Fruit fly (Drosophila melanogaster) whole organism, wandering third instar larva: ENCODE data around the gene TwdlY.

Source experiments
- CG9705 ChIP-seq: fragments of 200-800 bp; sonication (Bioruptor generic); optimal IDR thresholded peaks from 2 replicates; lab custom pipeline; 2018; ENCODE audit warnings: missing biosample characterization, mild to moderate bottlenecking, missing genetic modification characterization
- Dfd ChIP-seq: fragments of >200 bp; optimal IDR thresholded peaks from 2 replicates; lab custom pipeline; 2017; ENCODE audit warnings: missing biosample characterization, missing genetic modification characterization
- HLH106 ChIP-seq: fragments of 200-800 bp; optimal IDR thresholded peaks from 3 replicates; lab custom pipeline; 2019; ENCODE audit warnings: missing biosample characterization, mild to moderate bottlenecking, missing genetic modification characterization, moderate library complexity
- Hr83 ChIP-seq: fragments of 200-300 bp; sonication (Bioruptor generic); optimal IDR thresholded peaks from 2 replicates; lab custom pipeline; 2016; ENCODE audit warnings: missing biosample characterization, mild to moderate bottlenecking, missing genetic modification characterization, moderate library complexity; ENCODE audit not compliant: poor library complexity, severe bottlenecking
- Mio ChIP-seq: sonication (Bioruptor generic); optimal IDR thresholded peaks from 2 replicates; lab custom pipeline; 2016; ENCODE audit warnings: missing biosample characterization, missing genetic modification characterization
- br ChIP-seq: fragments of 200-800 bp; sonication (Bioruptor generic); optimal IDR thresholded peaks from 2 replicates; lab custom pipeline; 2016; ENCODE audit warnings: missing biosample characterization, missing genetic modification characterization
- brk ChIP-seq: fragments of 200-800 bp; sonication (Bioruptor generic); optimal IDR thresholded peaks from 2 replicates; lab custom pipeline; 2016; ENCODE audit warnings: missing biosample characterization, mild to moderate bottlenecking, missing genetic modification characterization
- dl ChIP-seq, 2 experiments: fragments of 175-275, 200-275 bp in 1 of 2; fragments of 200-275 bp in 1 of 2; sonication (Bioruptor generic); optimal IDR thresholded peaks; lab custom pipeline; 2018; ENCODE audit warnings: mild to moderate bottlenecking in 2 of 2, missing biosample characterization in 2 of 2, missing genetic modification characterization in 2 of 2, moderate library complexity in 2 of 2; ENCODE audit not compliant: partially characterized antibody in 2 of 2, insufficient read depth in 1 of 2
- dsf ChIP-seq: sonication (Bioruptor generic); optimal IDR thresholded peaks from 2 replicates; lab custom pipeline; 2016; ENCODE audit warnings: missing biosample characterization, missing genetic modification characterization, borderline replicate concordance
- lola ChIP-seq: fragments of >200 bp; optimal IDR thresholded peaks from 2 replicates; lab custom pipeline; 2017; ENCODE audit warnings: missing biosample characterization, missing genetic modification characterization
- pan ChIP-seq: fragments of >200 bp; optimal IDR thresholded peaks from 2 replicates; lab custom pipeline; 2017
- psq ChIP-seq: fragments of 200-800 bp; sonication (Bioruptor generic); optimal IDR thresholded peaks from 3 replicates; lab custom pipeline; 2017; ENCODE audit warnings: missing biosample characterization, mild to moderate bottlenecking, missing genetic modification characterization, moderate library complexity
- sage ChIP-seq: fragments of 200-800 bp; sonication (Bioruptor generic); optimal IDR thresholded peaks from 2 replicates; lab custom pipeline; 2016; ENCODE audit warnings: missing biosample characterization, mild to moderate bottlenecking, missing genetic modification characterization
- usp ChIP-seq: fragments of >200 bp; optimal IDR thresholded peaks from 2 replicates; lab custom pipeline; 2017; ENCODE audit warnings: missing biosample characterization, missing genetic modification characterization

DNA sequence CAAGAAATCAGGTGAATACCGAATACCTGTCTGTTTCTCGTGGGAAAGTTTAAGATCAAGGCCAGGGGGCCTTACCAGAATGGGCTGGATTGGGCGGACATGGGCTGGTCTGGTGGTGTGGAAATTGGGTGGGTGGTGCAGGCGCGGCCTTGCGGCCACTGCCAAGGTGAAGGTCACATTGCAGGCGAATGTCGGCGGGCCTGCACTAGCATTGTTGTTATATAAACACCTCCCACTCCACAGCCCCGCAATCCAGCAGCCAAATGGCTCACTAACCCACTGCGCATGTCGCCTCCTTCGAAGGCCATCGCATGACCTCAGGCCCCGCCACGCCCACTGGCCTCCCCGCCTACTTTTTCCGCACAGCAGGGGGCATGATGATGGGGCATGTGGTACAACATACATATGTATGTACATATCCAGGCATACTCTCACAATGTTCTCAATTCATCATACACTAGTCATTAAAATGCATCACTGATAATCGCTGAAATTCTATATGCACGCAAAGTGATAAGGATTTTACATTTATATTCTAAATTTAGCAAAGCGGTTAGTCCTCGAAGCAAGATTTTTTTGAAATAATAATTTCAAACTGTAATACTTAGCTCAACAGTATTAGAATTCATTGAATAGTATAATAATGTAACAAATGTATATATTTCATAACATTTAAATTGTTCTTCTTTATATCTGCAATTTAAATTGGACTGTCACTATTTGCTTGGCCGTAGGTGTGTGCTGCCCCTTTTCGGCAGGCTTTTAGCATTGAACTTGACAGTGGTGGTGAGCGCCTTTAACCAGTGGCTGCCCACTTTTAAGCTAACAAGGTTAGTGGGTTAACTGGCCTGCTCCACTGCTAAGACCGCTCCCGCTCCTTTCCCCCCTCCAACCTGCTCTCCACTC lies 37.9 kb upstream of the TwdlY start:
- no peak for TF ChIP-seq lola (GFP tag; lab: Kevin White, UChicago)
- TF ChIP-seq HLH106: no peak
- no peak for TF ChIP-seq brk (GFP tag; lab: Kevin White, UChicago)
- TF ChIP-seq CG9705 (GFP tag; lab: Kevin White, UChicago): no peak
- TF ChIP-seq br (GFP tag; lab: Kevin White, UChicago): no peak
- TF ChIP-seq dl (GFP tag; optimal IDR thresholded peaks at IDR 0.05; lab: Kevin White, UChicago; ENCODE audit: insufficient read depth in 1 of 2, partially characterized antibody in 2 of 2): no peak
- TF ChIP-seq sage (GFP tag; lab: Kevin White, UChicago): no peak
- no peak for TF ChIP-seq psq (GFP tag; lab: Kevin White, UChicago)
- TF ChIP-seq Dfd (GFP tag; lab: Kevin White, UChicago): no peak
- TF ChIP-seq dsf (GFP tag; lab: Kevin White, UChicago): no peak
- TF ChIP-seq usp (GFP tag; lab: Kevin White, UChicago): no peak
- no peak for TF ChIP-seq Hr83 (GFP tag; lab: Kevin White, UChicago)
- no peak for TF ChIP-seq pan
- no peak for TF ChIP-seq Mio (GFP tag; lab: Kevin White, UChicago)
